Worm (Caenorhabditis elegans) whole organism, midembryonic: ENCODE results near the gene lgc-26.

Source experiments
- T22C8.4 ChIP-seq: fragments of 200-800 bp; sonication (Bioruptor generic); IDR thresholded peaks from 2 replicates; pipeline ENCODE4 v1.3.6; 2022; ENCODE audit warnings: missing genetic modification characterization, missing compliant biosample characterization
- cog-1 ChIP-seq: sonication (generic microtip); optimal IDR thresholded peaks from 2 replicates; lab custom pipeline; 2016; ENCODE audit warnings: missing genetic modification characterization, missing compliant biosample characterization
- flt-1 ChIP-seq: fragments of 200-800 bp; sonication (Bioruptor generic); IDR thresholded peaks from 2 replicates; pipeline ENCODE4 v1.3.6; 2022; ENCODE audit warnings: missing genetic modification characterization, missing compliant biosample characterization
- klf-2 ChIP-seq: fragments of 200-800 bp; sonication (Bioruptor generic); conservative IDR thresholded peaks from 2 replicates; pipeline ENCODE4 v1.3.6; 2022; ENCODE audit warnings: missing genetic modification reagents, missing genetic modification characterization, missing compliant biosample characterization
- med-1 ChIP-seq: sonication (generic microtip); optimal IDR thresholded peaks from 2 replicates; lab custom pipeline; 2017; ENCODE audit warnings: missing genetic modification characterization, mild to moderate bottlenecking, missing compliant biosample characterization, antibody characterized with exemption, missing genetic modification reagents; ENCODE audit not compliant: insufficient read depth
- ref-1 ChIP-seq: fragments of 200-800 bp; sonication (Bioruptor generic); conservative IDR thresholded peaks from 2 replicates; pipeline ENCODE4 v1.3.6; 2022; ENCODE audit warnings: missing genetic modification reagents, missing genetic modification characterization, missing compliant biosample characterization
- tab-1 ChIP-seq: fragments of 200-800 bp; sonication (Bioruptor generic); IDR thresholded peaks from 2 replicates; pipeline ENCODE4 v1.3.6; 2022; ENCODE audit warnings: missing genetic modification characterization, missing compliant biosample characterization
- ztf-23 ChIP-seq: fragments of 200-800 bp; sonication (Bioruptor generic); IDR thresholded peaks from 2 replicates; pipeline ENCODE4 v1.3.6; 2022; ENCODE audit warnings: missing genetic modification reagents, missing genetic modification characterization, missing compliant biosample characterization
- ztf-29 ChIP-seq: fragments of 200-800 bp; sonication (Bioruptor generic); IDR thresholded peaks from 2 replicates; pipeline ENCODE4 v1.3.6; 2022; ENCODE audit warnings: missing genetic modification reagents, missing genetic modification characterization, missing compliant biosample characterization

DNA sequence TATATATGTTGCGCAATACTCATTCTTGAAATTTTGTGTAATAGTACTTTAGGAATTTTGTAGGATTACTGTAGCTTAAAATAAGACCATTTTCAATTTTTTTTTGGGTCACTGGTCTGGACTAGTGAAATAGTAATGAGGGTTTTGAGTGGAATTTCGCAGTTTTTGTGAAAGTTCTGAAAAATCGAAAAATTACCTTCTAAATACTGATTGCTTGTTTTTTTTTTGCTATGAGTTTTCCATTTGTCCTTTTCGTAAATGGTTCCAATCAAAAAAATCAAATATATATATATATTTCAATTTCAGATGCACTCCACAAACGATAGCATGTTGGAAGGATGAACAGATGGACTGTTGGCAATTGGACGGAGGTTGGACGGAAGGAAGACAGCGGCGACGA lies 44.3 kb downstream of the lgc-26 start, which contains the start of gene nhr-15:
- no peak for TF ChIP-seq flt-1 (GFP tag; lab: Robert Waterston, UW)
- TF ChIP-seq med-1 (GFP tag; lab: Kevin White, UChicago) = no peak
- TF ChIP-seq cog-1 (tag; lab: Kevin White, UChicago) = no peak
- TF ChIP-seq tab-1 = no peak
- no peak for TF ChIP-seq T22C8.4 (GFP tag; lab: Robert Waterston, UW)
- TF ChIP-seq ref-1 (GFP tag; lab: Robert Waterston, UW) = no peak
- TF ChIP-seq klf-2 = no peak
- no peak for TF ChIP-seq ztf-29 (GFP tag; lab: Robert Waterston, UW)
- TF ChIP-seq ztf-23 (GFP tag; lab: Robert Waterston, UW) = no peak
